Fruit fly (Drosophila melanogaster): ENCODE data around the gene mdy.

mdy gene

dm6 chr2L:16815989-16816749, at the start of gene mdy (continued):
- peak; percentile 52 for TF ChIP-seq Ets21C (GFP tag; optimal IDR thresholded peaks at IDR 0.05)
- TF ChIP-seq topi (GFP tag; optimal IDR thresholded peaks at IDR 0.05): peak; percentile 27
- 0 out of 3 replicates have a peak, but pooled peaks have one; percentile 56 for TF ChIP-seq eg (GFP tag; IDR thresholded peaks at IDR 0.05)
- TF ChIP-seq CG32006 (GFP tag; optimal IDR thresholded peaks at IDR 0.05): peak; percentile 63
- peak; percentile 67 for TF ChIP-seq fkh (GFP tag; optimal IDR thresholded peaks at IDR 0.05)
- peak in 1 of 2 experiments; percentile 44 for TF ChIP-seq salr (GFP tag; optimal IDR thresholded peaks at IDR 0.05)
- peak; percentile 72 for TF ChIP-seq Eip75B (GFP tag; optimal IDR thresholded peaks at IDR 0.05)
- TF ChIP-seq acj6 (GFP tag; optimal IDR thresholded peaks at IDR 0.05): peak; percentile 64
- peak; percentile 17 for TF ChIP-seq CG6276 (GFP tag; optimal IDR thresholded peaks at IDR 0.05)

DNA sequence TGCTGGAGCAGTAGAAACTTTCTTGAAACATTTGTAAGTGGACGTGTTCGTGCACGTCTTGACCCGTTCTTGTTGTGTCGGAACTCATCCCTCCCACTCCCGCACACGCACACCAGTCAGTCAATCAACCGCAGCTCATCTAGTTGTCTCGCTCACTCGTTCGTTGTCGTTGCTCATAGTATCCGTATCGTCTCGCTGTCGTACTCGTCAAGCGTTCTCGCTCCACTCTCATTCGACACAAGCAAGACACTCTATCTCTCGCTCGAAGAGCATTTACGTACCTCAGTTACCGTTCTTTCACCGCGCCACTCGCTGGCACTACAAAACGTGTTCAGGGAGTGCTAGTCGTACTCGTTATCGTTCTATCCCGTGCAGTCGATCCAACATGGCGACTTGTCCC, 28.9 kb upstream of the mdy start:
- TF ChIP-seq CG10669 (GFP tag; optimal IDR thresholded peaks at IDR 0.05) (no peak), Hr38 (GFP tag; optimal IDR thresholded peaks at IDR 0.05) (no peak), Sox102F (GFP tag; optimal IDR thresholded peaks at IDR 0.05) (no peak), CG8319 (GFP tag; optimal IDR thresholded peaks at IDR 0.05) (no peak), net (GFP tag; optimal IDR thresholded peaks at IDR 0.05) (no peak), spab (GFP tag; optimal IDR thresholded peaks at IDR 0.05) (no peak), acj6 (GFP tag; optimal IDR thresholded peaks at IDR 0.05) (no peak), cyc (GFP tag; optimal IDR thresholded peaks at IDR 0.05) (no peak), esn (GFP tag; optimal IDR thresholded peaks at IDR 0.05) (no peak), vri (GFP tag; optimal IDR thresholded peaks at IDR 0.05) (no peak)

dm6 chr2L:16788885-16789284, 27.6 kb upstream of the mdy start:
- peak; percentile 53 for TF ChIP-seq svp (GFP tag)
- TF ChIP-seq CG1621 (tag; optimal IDR thresholded peaks at IDR 0.05): no peak

dm6 chr2L:16789880-16790279, 26.6 kb upstream of the mdy start:
- no peak for TF ChIP-seq vri (GFP tag; optimal IDR thresholded peaks at IDR 0.05)
- no peak for TF ChIP-seq CG31627 (GFP tag; optimal IDR thresholded peaks at IDR 0.05)
- TF ChIP-seq CG6808 (GFP tag; optimal IDR thresholded peaks at IDR 0.05): no peak
- no peak for TF ChIP-seq CG6276 (GFP tag; optimal IDR thresholded peaks at IDR 0.05)
- no peak for TF ChIP-seq spab (GFP tag; optimal IDR thresholded peaks at IDR 0.05)
- TF ChIP-seq Eip75B (GFP tag; optimal IDR thresholded peaks at IDR 0.05): no peak

DNA sequence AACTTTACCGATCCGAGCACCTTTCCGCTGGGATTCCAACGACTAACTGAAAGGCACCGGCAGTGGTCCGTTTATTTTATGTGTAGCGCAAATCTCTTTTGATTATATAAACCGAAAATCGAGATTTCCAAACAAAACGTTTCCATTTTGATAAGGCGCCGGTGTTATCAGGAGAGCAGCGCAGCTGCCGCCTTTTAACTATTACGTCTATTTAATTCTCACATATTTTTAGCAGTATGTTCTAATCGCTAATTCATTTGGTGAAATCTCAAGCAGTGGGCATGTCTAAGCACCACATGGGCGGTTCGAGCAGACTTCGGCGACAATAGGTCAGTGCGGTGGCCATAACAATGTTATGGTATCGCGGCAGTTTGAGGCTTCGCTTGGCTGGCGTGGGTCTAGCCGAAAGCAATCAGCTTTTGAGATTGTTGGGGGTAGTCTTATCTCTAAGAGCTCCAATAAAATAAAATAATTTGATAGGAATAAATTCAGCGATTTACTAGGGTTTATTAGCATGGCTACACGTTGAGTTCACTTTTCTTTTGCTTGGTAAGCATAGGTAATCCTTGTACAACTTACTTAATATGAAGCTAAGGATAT, 25.7 kb upstream of the mdy start, which contains the start of gene Cyt-b5-r:
Gene Cyt-b5-r (minus strand): TSS at position 51 of the 600 bp plus-strand sequence.
- peak; percentile 82 for TF ChIP-seq vri (GFP tag; optimal IDR thresholded peaks at IDR 0.05)
- TF ChIP-seq svp (GFP tag): peak; percentile 89
- no peak for TF ChIP-seq CG4318 (GFP tag; optimal IDR thresholded peaks at IDR 0.05)
- TF ChIP-seq CG1621 (tag; optimal IDR thresholded peaks at IDR 0.05): no peak
- no peak for TF ChIP-seq achi (GFP tag; optimal IDR thresholded peaks at IDR 0.05)
- TF ChIP-seq Ets21C (GFP tag; optimal IDR thresholded peaks at IDR 0.05): no peak

DNA sequence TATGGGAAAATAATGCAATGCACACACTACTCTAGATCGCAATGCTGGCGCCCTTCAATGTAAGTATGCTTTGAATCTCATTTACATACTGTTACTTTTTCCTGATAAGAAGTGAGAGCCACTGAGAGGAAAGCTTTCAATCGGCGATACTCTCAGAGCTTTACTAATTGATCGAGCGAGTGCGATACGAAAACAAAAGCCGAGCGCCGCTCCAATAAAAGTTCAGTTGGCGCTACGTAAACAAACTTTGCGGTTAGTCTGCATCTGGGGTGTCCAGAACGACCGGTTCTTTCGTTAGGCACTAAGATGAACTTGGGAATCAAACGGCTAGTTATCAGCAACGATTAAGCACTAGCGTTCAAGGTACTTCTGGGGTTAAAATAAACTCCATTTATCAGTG, 25.1 kb upstream of the mdy start, which contains the start of gene CG17928:
Gene CG17928 (plus strand): TSS at position 224 of the 400 bp plus-strand sequence.
- peak; percentile 16 for TF ChIP-seq fkh (GFP tag; optimal IDR thresholded peaks at IDR 0.05)
- TF ChIP-seq Ets21C (GFP tag; optimal IDR thresholded peaks at IDR 0.05): no peak
- TF ChIP-seq CG1621 (tag; optimal IDR thresholded peaks at IDR 0.05): no peak

- TF ChIP-seq OdsH (GFP tag; optimal IDR thresholded peaks at IDR 0.05) (no peak), lz (GFP tag; optimal IDR thresholded peaks at IDR 0.05) (no peak), fkh (GFP tag; optimal IDR thresholded peaks at IDR 0.05) (no peak), Eip78C (GFP tag) (no peak), CG34406 (GFP tag; optimal IDR thresholded peaks at IDR 0.05) (no peak), Hr39 (GFP tag; optimal IDR thresholded peaks at IDR 0.05) (no peak), CG6854 (GFP tag; optimal IDR thresholded peaks at IDR 0.05) (no peak), vri (GFP tag; optimal IDR thresholded peaks at IDR 0.05) (no peak), CG6163 (GFP tag; IDR thresholded peaks at IDR 0.05) (no peak), CG11294 (GFP tag; IDR thresholded peaks at IDR 0.05) (no peak), CG8119 (GFP tag; IDR thresholded peaks at IDR 0.05) (no peak), CG10669 (GFP tag; optimal IDR thresholded peaks at IDR 0.05) (no peak), eg (GFP tag; IDR thresholded peaks at IDR 0.05) (no peak), fd59A (GFP tag; optimal IDR thresholded peaks at IDR 0.05) (no peak), CG16779 (tag; optimal IDR thresholded peaks at IDR 0.05) (no peak), CG6808 (GFP tag; optimal IDR thresholded peaks at IDR 0.05) (no peak), Ets96B (tag; optimal IDR thresholded peaks at IDR 0.05) (no peak)
Measured at dm6 chr2L:16793970-16794369, 22.5 kb upstream of the mdy start, which contains the start of gene Ugt37C2. Gene Ugt37C2, plus strand, starts transcription at chr2L:16794211.

Data from whole organism, prepupa.